Fruit fly (Drosophila melanogaster) whole organism, embryonic: ENCODE data around the gene ATbp.

Experiments
- ATbp ChIP-seq: fragments of 200-800 bp; sonication (Bioruptor generic); optimal IDR thresholded peaks from 2 replicates; lab custom pipeline; 2017; ENCODE audit warnings: missing biosample characterization, mild to moderate bottlenecking, missing genetic modification characterization, missing genetic modification reagents
- Adf1 ChIP-seq: fragments of 200-800 bp; sonication (Bioruptor generic); IDR thresholded peaks from 2 replicates; pipeline ENCODE4 v1.3.6; 2022; ENCODE audit warnings: missing biosample characterization, missing genetic modification characterization
- Bteb2 ChIP-seq: fragments of 200-800 bp; sonication (Bioruptor generic); optimal IDR thresholded peaks from 2 replicates; lab custom pipeline; 2016; ENCODE audit warnings: missing biosample characterization, missing genetic modification characterization
- CG10366 ChIP-seq: fragments of 200-800 bp; sonication (Bioruptor generic); IDR thresholded peaks from 2 replicates; pipeline ENCODE4 v1.3.6; 2022; ENCODE audit warnings: missing biosample characterization, missing genetic modification characterization
- CG10462 ChIP-seq: fragments of 200-800 bp; sonication (Bioruptor generic); optimal IDR thresholded peaks from 2 replicates; lab custom pipeline; 2016; ENCODE audit warnings: missing biosample characterization, missing genetic modification characterization
- CG11504 ChIP-seq: fragments of 200-800 bp; sonication (Bioruptor generic); optimal IDR thresholded peaks from 3 replicates; lab custom pipeline; 2019; ENCODE audit warnings: missing biosample characterization, mild to moderate bottlenecking, missing genetic modification characterization, moderate library complexity
- CG11560 ChIP-seq: fragments of 200-800 bp; sonication (Bioruptor generic); IDR thresholded peaks from 3 replicates; pipeline ENCODE4 v1.3.6; 2022; ENCODE audit warnings: missing biosample characterization, missing genetic modification characterization
- CG11723 ChIP-seq: fragments of 200-800 bp; sonication (Bioruptor generic); optimal IDR thresholded peaks from 2 replicates; lab custom pipeline; 2017; ENCODE audit warnings: missing biosample characterization, mild to moderate bottlenecking, missing genetic modification characterization
- CG15601 ChIP-seq: fragments of 200-800 bp; sonication (Bioruptor generic); optimal IDR thresholded peaks from 3 replicates; lab custom pipeline; 2019; ENCODE audit warnings: missing biosample characterization, mild to moderate bottlenecking, missing genetic modification characterization, moderate library complexity
- CG1603 ChIP-seq: fragments of 200-800 bp; sonication (Bioruptor generic); optimal IDR thresholded peaks from 2 replicates; lab custom pipeline; 2019; ENCODE audit warnings: missing biosample characterization, mild to moderate bottlenecking, missing genetic modification characterization, moderate library complexity
- CG1792 ChIP-seq: fragments of 200-800 bp; sonication (Bioruptor generic); optimal IDR thresholded peaks from 2 replicates; lab custom pipeline; 2016; ENCODE audit warnings: missing biosample characterization, missing genetic modification characterization
- CG18476 ChIP-seq: fragments of 200-800 bp; sonication (Bioruptor generic); optimal IDR thresholded peaks from 2 replicates; lab custom pipeline; 2016; ENCODE audit warnings: missing biosample characterization, mild to moderate bottlenecking, missing genetic modification characterization
- CG2116 ChIP-seq: fragments of 200-800 bp; sonication (Bioruptor generic); optimal IDR thresholded peaks from 3 replicates; lab custom pipeline; 2018; ENCODE audit warnings: missing biosample characterization, mild to moderate bottlenecking, missing genetic modification characterization
- CG2199 ChIP-seq: fragments of 200-800 bp; sonication (Bioruptor generic); IDR thresholded peaks from 3 replicates; pipeline ENCODE4 v1.3.6; 2022; ENCODE audit warnings: missing biosample characterization, missing genetic modification characterization
- CG3065 ChIP-seq: fragments of 200-800 bp; sonication (Bioruptor generic); optimal IDR thresholded peaks from 2 replicates; lab custom pipeline; 2016; ENCODE audit warnings: missing biosample characterization, missing genetic modification characterization
- CG33557 ChIP-seq: fragments of 200-800 bp; sonication (Bioruptor generic); optimal IDR thresholded peaks from 2 replicates; lab custom pipeline; 2019; ENCODE audit warnings: missing biosample characterization, mild to moderate bottlenecking, missing genetic modification characterization, moderate library complexity
- CG42726 ChIP-seq: fragments of 200-800 bp; sonication (Bioruptor generic); IDR thresholded peaks from 2 replicates; pipeline ENCODE4 v1.3.6; 2022; ENCODE audit warnings: missing biosample characterization, missing genetic modification characterization; ENCODE audit not compliant: partially characterized antibody
- CG43689 ChIP-seq: fragments of 200-800 bp; sonication (Bioruptor generic); IDR thresholded peaks from 2 replicates; pipeline ENCODE4 v1.3.6; 2022; ENCODE audit warnings: missing biosample characterization, missing genetic modification characterization
- CG4707 ChIP-seq: fragments of 200-800 bp; sonication (Bioruptor generic); optimal IDR thresholded peaks from 2 replicates; lab custom pipeline; 2018; ENCODE audit warnings: missing biosample characterization, mild to moderate bottlenecking, missing genetic modification characterization, moderate library complexity
- CG6654 ChIP-seq: fragments of 200-800 bp; sonication (Bioruptor generic); optimal IDR thresholded peaks from 2 replicates; lab custom pipeline; 2017; ENCODE audit warnings: missing biosample characterization, mild to moderate bottlenecking, missing genetic modification characterization
- Dbx ChIP-seq: fragments of 200-800 bp; sonication (Bioruptor generic); IDR thresholded peaks from 3 replicates; pipeline ENCODE4 v1.3.6; 2022; ENCODE audit warnings: missing biosample characterization, missing genetic modification characterization
- Deaf1 ChIP-seq: fragments of 200-800 bp; optimal IDR thresholded peaks from 3 replicates; lab custom pipeline; 2019; ENCODE audit warnings: missing biosample characterization, mild to moderate bottlenecking, missing genetic modification characterization, moderate library complexity
- E2f2 ChIP-seq: fragments of 200-800 bp; sonication (Bioruptor generic); IDR thresholded peaks from 2 replicates; pipeline ENCODE4 v1.3.6; 2022; ENCODE audit warnings: missing biosample characterization, missing genetic modification characterization
- Fer3 ChIP-seq: fragments of 200-800 bp; sonication (Bioruptor generic); optimal IDR thresholded peaks from 2 replicates; lab custom pipeline; 2018; ENCODE audit warnings: missing biosample characterization, mild to moderate bottlenecking, missing genetic modification characterization, moderate library complexity
- Mrtf ChIP-seq: fragments of 200-800 bp; sonication (Bioruptor generic); IDR thresholded peaks from 3 replicates; pipeline ENCODE4 v1.3.6; 2022; ENCODE audit warnings: missing biosample characterization, missing genetic modification characterization
- Myb ChIP-seq: fragments of 200-800 bp; sonication (Bioruptor generic); optimal IDR thresholded peaks from 2 replicates; lab custom pipeline; 2016; ENCODE audit warnings: missing biosample characterization, missing genetic modification characterization
- Neu2 ChIP-seq: fragments of 200-800 bp; sonication (Bioruptor generic); optimal IDR thresholded peaks from 3 replicates; lab custom pipeline; 2016; ENCODE audit warnings: missing biosample characterization, missing genetic modification characterization, borderline replicate concordance
- Nf-YA ChIP-seq: fragments of 200-800 bp; sonication (Bioruptor generic); IDR thresholded peaks from 2 replicates; pipeline ENCODE4 v1.3.6; 2022; ENCODE audit warnings: missing biosample characterization, missing genetic modification characterization
- Optix ChIP-seq: fragments of 200-800 bp; sonication (Bioruptor generic); IDR thresholded peaks from 3 replicates; pipeline ENCODE4 v1.3.6; 2022; ENCODE audit warnings: missing biosample characterization, missing genetic modification characterization
- Pdp1 ChIP-seq, 2 experiments: fragments of 200-800 bp; sonication (Bioruptor generic); optimal IDR thresholded peaks; 3 replicates each; lab custom pipeline; 2016; ENCODE audit warnings: missing biosample characterization in 2 of 2, missing genetic modification characterization in 2 of 2, mild to moderate bottlenecking in 1 of 2, moderate library complexity in 1 of 2
- Rfx ChIP-seq: fragments of 200-800 bp; sonication (Bioruptor generic); IDR thresholded peaks from 2 replicates; pipeline ENCODE4 v1.3.6; 2022; ENCODE audit warnings: missing biosample characterization, missing genetic modification characterization
- Scr ChIP-seq: fragments of 200-800 bp; sonication (Bioruptor generic); IDR thresholded peaks from 2 replicates; pipeline ENCODE4 v1.3.6; 2022; ENCODE audit warnings: missing biosample characterization, missing genetic modification characterization; ENCODE audit not compliant: partially characterized antibody
- Sry-δ ChIP-seq: fragments of 200-800 bp; sonication (Bioruptor generic); optimal IDR thresholded peaks from 2 replicates; lab custom pipeline; 2016; ENCODE audit warnings: missing biosample characterization, missing genetic modification characterization
- cato ChIP-seq: fragments of 200-800 bp; sonication (Bioruptor generic); optimal IDR thresholded peaks from 2 replicates; lab custom pipeline; 2016; ENCODE audit warnings: missing biosample characterization, missing genetic modification characterization, borderline replicate concordance
- crp ChIP-seq, 2 experiments: fragments of 200-800 bp; sonication (Bioruptor generic); optimal IDR thresholded peaks; 2 replicates in 1 of 2; 3 replicates in 1 of 2; lab custom pipeline; 2017; ENCODE audit warnings: missing biosample characterization in 2 of 2, missing genetic modification characterization in 2 of 2, mild to moderate bottlenecking in 1 of 2, moderate library complexity in 1 of 2
- emc ChIP-seq: fragments of 200-800 bp; sonication (Bioruptor generic); optimal IDR thresholded peaks from 2 replicates; lab custom pipeline; 2016; ENCODE audit warnings: missing biosample characterization, missing genetic modification characterization
- gfzf ChIP-seq: fragments of 200-800 bp; sonication (Bioruptor generic); optimal IDR thresholded peaks from 2 replicates; lab custom pipeline; 2016; ENCODE audit warnings: missing biosample characterization, mild to moderate bottlenecking, missing genetic modification characterization, moderate library complexity
- kay ChIP-seq: fragments of 200-800 bp; sonication (Bioruptor generic); optimal IDR thresholded peaks from 2 replicates; lab custom pipeline; 2016; ENCODE audit warnings: missing biosample characterization, missing genetic modification characterization
- kni ChIP-seq: fragments of 200-800 bp; sonication (Bioruptor generic); optimal IDR thresholded peaks from 3 replicates; lab custom pipeline; 2017; ENCODE audit warnings: mild to moderate bottlenecking, missing biosample characterization, missing genetic modification reagents, missing genetic modification characterization
- lab ChIP-seq: fragments of 200-800 bp; sonication (Bioruptor generic); optimal IDR thresholded peaks from 3 replicates; lab custom pipeline; 2017; ENCODE audit warnings: missing biosample characterization, missing genetic modification characterization, mild to moderate bottlenecking, moderate library complexity, missing genetic modification reagents
- lola ChIP-seq, 3 experiments: fragments of >200 bp in 2 of 3; fragments of 200-800 bp in 1 of 3; sonication (Bioruptor generic) in 1 of 3; optimal IDR thresholded peaks; 2 replicates each; lab custom pipeline; 2017 to 2019; ENCODE audit warnings: missing biosample characterization in 3 of 3, missing genetic modification characterization in 3 of 3, mild to moderate bottlenecking in 1 of 3, moderate library complexity in 1 of 3
- pho ChIP-seq: fragments of 200-800 bp; sonication (Bioruptor generic); optimal IDR thresholded peaks from 2 replicates; lab custom pipeline; 2016; ENCODE audit warnings: missing biosample characterization, missing genetic modification characterization
- pita ChIP-seq: fragments of 200-800 bp; sonication (Bioruptor generic); optimal IDR thresholded peaks from 2 replicates; lab custom pipeline; 2017; ENCODE audit warnings: missing biosample characterization, mild to moderate bottlenecking, missing genetic modification characterization
- pzg ChIP-seq: fragments of 200-800 bp; sonication (Bioruptor generic); optimal IDR thresholded peaks from 3 replicates; lab custom pipeline; 2018; ENCODE audit warnings: missing biosample characterization, mild to moderate bottlenecking, missing genetic modification characterization, moderate library complexity
- run ChIP-seq: fragments of 200-800 bp; sonication (Bioruptor generic); optimal IDR thresholded peaks from 3 replicates; lab custom pipeline; 2018; ENCODE audit warnings: missing biosample characterization, mild to moderate bottlenecking, missing genetic modification characterization
- sens ChIP-seq: fragments of 200-800 bp; sonication (Bioruptor generic); peaks from one replicate; lab custom pipeline; 2016; ENCODE audit warnings: missing biosample characterization, missing genetic modification characterization
- sima ChIP-seq: fragments of 200-800 bp; sonication (Bioruptor generic); optimal IDR thresholded peaks from 2 replicates; lab custom pipeline; 2016; ENCODE audit warnings: missing biosample characterization, missing genetic modification characterization
- stc ChIP-seq: fragments of 200-800 bp; sonication (Bioruptor generic); IDR thresholded peaks from 2 replicates; pipeline ENCODE4 v1.3.6; 2022; ENCODE audit warnings: missing biosample characterization, missing genetic modification characterization
- unpg ChIP-seq: fragments of 200-800 bp; sonication (Bioruptor generic); optimal IDR thresholded peaks from 3 replicates; lab custom pipeline; 2018; ENCODE audit warnings: missing biosample characterization, mild to moderate bottlenecking, missing genetic modification characterization, moderate library complexity

Gene ATbp

dm6 chrX:23096117-23096817 lies 9.5 kb upstream of the ATbp start, which contains the start of gene CG17162 (continued):
- TF ChIP-seq Mrtf (no peak), Pdp1 (GFP tag; optimal IDR thresholded peaks at IDR 0.05; lab: Kevin White, UChicago) (peak in 1 of 2 experiments; percentile 45), E2f2 (GFP tag; lab: Robert Waterston, UW) (0 out of 2 replicates have a peak, but pooled peaks have one; percentile 11), sima (no peak), CG3065 (no peak), Adf1 (GFP tag; lab: Robert Waterston, UW) (no peak), CG43689 (GFP tag; lab: Robert Waterston, UW) (no peak), CG1792 (GFP tag; lab: Kevin White, UChicago) (no peak), CG6654 (GFP tag; lab: Kevin White, UChicago) (no peak), CG33557 (GFP tag; lab: Kevin White, UChicago) (no peak), CG10366 (GFP tag; lab: Robert Waterston, UW) (no peak), pho (GFP tag; lab: Kevin White, UChicago) (no peak), lab (GFP tag; lab: Kevin White, UChicago) (no peak), emc (GFP tag; lab: Kevin White, UChicago) (no peak), Dbx (GFP tag; lab: Robert Waterston, UW) (no peak), Optix (GFP tag; lab: Robert Waterston, UW) (no peak), kni (GFP tag; lab: Kevin White, UChicago) (peak; percentile 15), CG11723 (GFP tag; lab: Kevin White, UChicago) (no peak), gfzf (GFP tag; lab: Kevin White, UChicago) (peak; percentile 58), CG4707 (GFP tag; lab: Kevin White, UChicago) (no peak), CG42726 (GFP tag; lab: Robert Waterston, UW) (no peak), CG15601 (no peak), Fer3 (tag; lab: Kevin White, UChicago) (no peak), Nf-YA (no peak), unpg (GFP tag; lab: Kevin White, UChicago) (no peak), Rfx (GFP tag; lab: Robert Waterston, UW) (no peak), Deaf1 (tag; lab: Kevin White, UChicago) (no peak), cato (GFP tag; lab: Kevin White, UChicago) (no peak), CG2116 (GFP tag; lab: Kevin White, UChicago) (no peak), run (tag; lab: Kevin White, UChicago) (no peak), ATbp (GFP tag; lab: Kevin White, UChicago) (peak; percentile 18), CG2199 (GFP tag; lab: Robert Waterston, UW) (peak; percentile 60; the same call in 1 of the 3 replicates), Bteb2 (GFP tag; lab: Kevin White, UChicago) (no peak), CG10462 (no peak), CG18476 (no peak), Myb (GFP tag; lab: Kevin White, UChicago) (peak; percentile 5), CG11504 (tag; lab: Kevin White, UChicago) (no peak), CG11560 (tag; lab: Robert Waterston, UW) (no peak), Scr (GFP tag; lab: Robert Waterston, UW) (0 out of 2 replicates have a peak, but pooled peaks have one; percentile 14), lola (GFP tag; optimal IDR thresholded peaks at IDR 0.05; lab: Kevin White, UChicago) (no peak), stc (GFP tag; lab: Robert Waterston, UW) (no peak), pzg (GFP tag; lab: Kevin White, UChicago) (peak; percentile 30), kay (no peak), sens (peak; percentile 46), crp (GFP tag; optimal IDR thresholded peaks at IDR 0.05; lab: Kevin White, UChicago) (peak in 1 of 2 experiments; percentile 37), CG1603 (tag; lab: Kevin White, UChicago) (peak; percentile 24), Neu2 (GFP tag; lab: Kevin White, UChicago) (no peak), pita (GFP tag; lab: Kevin White, UChicago) (no peak), Sry-δ (GFP tag; lab: Kevin White, UChicago) (peak; percentile 31)
